Fruit fly (Drosophila melanogaster) S2 (cell line): ENCODE results near the gene brun.

Source experiments
- CG8478 ChIP-seq: fragments of >200 bp; optimal IDR thresholded peaks from 2 replicates; lab custom pipeline; 2018
- CTCF ChIP-seq, 2 experiments: fragments of >200 bp; optimal IDR thresholded peaks; 2 replicates each; lab custom pipeline; 2018

- TF ChIP-seq CG8478 (no peak), CTCF (optimal IDR thresholded peaks at IDR 0.05; lab: Kevin White, UChicago) (no peak)
These were observed 8.4 kb upstream of the brun start for dm6 chr2L:20664428-20664827.
